Worm (Caenorhabditis elegans): ENCODE results near the gene F54C9.7.

F54C9.7 gene

DNA sequence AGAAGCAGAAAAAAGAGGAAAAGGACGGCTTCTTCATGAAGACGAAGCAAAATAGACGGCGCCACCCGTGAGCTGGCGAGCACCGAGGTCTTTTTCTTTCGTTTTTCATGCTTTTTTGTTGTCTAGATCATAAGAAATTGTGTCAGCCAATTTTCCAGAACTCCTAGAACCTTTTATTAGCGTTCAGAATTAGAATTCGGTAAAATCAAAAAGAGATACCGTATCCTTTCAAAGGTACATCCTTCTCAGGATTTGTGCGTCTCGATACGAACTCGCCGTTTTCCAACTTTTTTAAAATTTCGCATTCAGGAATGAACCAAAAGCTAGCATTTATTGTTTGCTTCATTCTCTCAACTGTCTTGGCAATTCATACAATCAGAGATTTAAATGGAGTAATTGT lies at the start of gene F54C9.7:
TSS of gene F54C9.7 (plus strand) at position 301 of the 400 bp plus-strand sequence.
- TF ChIP-seq hmg-4 (GFP tag; optimal IDR thresholded peaks at IDR 0.05): no peak
- TF ChIP-seq ceh-13 (GFP tag; optimal IDR thresholded peaks at IDR 0.05): no peak
- TF ChIP-seq hmbx-1 (tag; optimal IDR thresholded peaks at IDR 0.05): no peak
- no peak for TF ChIP-seq pes-1 (GFP tag; IDR thresholded peaks at IDR 0.05)
- no peak for TF ChIP-seq tbx-37 (GFP tag; conservative IDR thresholded peaks at IDR 0.05)
- no peak for TF ChIP-seq ama-1 (optimal IDR thresholded peaks at IDR 0.05)

DNA sequence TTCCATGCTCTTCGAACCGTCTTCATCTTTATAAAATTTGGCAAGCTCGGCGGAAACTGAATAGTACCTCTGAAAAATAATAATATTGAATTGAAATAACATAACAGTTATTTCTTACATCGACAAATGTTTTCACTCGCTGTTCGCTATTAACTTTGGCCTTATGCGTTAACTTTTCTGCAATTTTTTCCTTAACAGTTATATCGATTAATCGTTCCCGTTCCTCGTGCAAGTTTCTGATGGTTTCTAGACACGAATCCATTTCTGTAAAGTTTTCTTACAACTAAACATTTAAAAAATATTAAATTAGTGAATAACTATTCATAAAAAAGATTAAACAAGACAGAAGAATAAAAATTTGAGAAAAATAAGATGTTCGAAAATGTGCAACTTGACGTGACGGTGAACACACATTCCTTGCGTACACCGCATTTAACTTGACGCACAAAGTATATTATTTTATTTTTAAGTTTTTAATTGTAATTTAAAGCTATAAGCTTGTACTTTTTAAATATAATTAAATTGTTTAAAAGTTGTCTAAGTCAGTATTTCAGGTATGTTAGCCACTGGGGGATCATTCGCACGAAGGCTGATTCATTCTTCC lies 47.9 kb upstream of the F54C9.7 start, which contains the start of the genes prp-9 and mrps-18B:
TSS of gene prp-9 (minus strand) at position 264 of the 604 bp plus-strand sequence.
TSS of gene mrps-18B (plus strand) at position 549 of the 604 bp plus-strand sequence.
- TF ChIP-seq B0310.2 (tag; optimal IDR thresholded peaks at IDR 0.05): no peak
- TF ChIP-seq ama-1 (optimal IDR thresholded peaks at IDR 0.05): no peak
- TF ChIP-seq tbx-37 (GFP tag; conservative IDR thresholded peaks at IDR 0.05): no peak
- no peak for TF ChIP-seq hmg-4 (GFP tag; optimal IDR thresholded peaks at IDR 0.05)

DNA sequence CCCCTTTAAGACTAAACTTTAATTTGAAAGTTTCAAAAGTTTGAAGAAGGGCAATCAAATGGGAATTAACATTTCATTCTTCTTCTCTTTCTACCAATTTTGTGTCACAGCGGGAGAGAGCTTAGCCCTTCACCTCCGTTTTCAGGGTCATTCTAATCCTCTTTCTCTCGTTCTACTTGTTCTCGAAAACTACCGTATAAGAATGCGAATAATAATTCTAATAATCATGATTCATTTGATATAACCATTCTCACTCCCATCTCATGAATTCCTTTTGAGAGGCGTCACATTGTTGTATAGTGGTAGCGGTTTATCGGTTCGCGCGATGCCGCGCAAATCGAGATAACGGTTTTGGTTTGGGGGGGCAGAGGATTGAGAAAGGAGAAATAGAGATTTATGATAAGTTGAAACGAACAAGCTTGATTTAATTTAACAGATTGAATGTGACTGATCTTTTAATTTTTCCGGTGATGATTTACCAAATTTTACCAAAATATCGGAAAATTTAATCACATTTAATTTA lies 43.9 kb upstream of the F54C9.7 start:
- TF ChIP-seq hmbx-1 (tag; optimal IDR thresholded peaks at IDR 0.05) (no peak), hnd-1 (tag; optimal IDR thresholded peaks at IDR 0.05) (no peak), ceh-36 (tag; optimal IDR thresholded peaks at IDR 0.05) (no peak), ets-7 (tag; optimal IDR thresholded peaks at IDR 0.05) (no peak), sea-1 (GFP tag; conservative IDR thresholded peaks at IDR 0.05) (no peak), F13C5.2 (tag; optimal IDR thresholded peaks at IDR 0.05) (no peak), ceh-13 (GFP tag; optimal IDR thresholded peaks at IDR 0.05) (no peak)

DNA sequence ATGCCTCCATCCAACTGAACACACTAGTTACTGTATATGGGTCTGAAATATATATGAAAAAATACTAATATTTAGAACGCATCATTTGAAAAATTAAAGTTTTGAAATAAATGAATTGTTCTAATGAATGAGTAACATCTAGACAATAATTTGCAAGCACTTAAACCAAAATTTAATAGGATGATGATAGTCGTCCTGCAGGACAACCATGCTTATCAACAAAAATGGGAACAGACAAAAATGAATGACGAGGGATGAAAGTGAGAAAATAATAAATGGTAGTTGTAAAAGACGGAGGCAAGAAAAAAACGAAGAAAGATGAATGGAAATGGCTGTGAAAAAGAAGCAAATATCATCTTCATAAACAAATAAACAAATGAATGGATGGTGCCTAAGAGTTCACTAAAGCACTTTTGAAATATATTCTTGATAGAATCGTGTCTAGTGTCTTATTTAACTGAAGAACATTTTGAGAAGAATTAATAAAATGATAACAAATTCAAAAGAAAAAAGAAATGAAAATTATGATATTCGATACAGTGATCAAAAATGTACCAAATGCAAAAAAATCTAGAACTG lies 41.9 kb upstream of the F54C9.7 start, which contains the start of gene gldi-7:
TSS of gene gldi-7 (minus strand) at position 42 of the 579 bp plus-strand sequence.
- TF ChIP-seq hnd-1 (tag; optimal IDR thresholded peaks at IDR 0.05): no peak
- TF ChIP-seq flt-1 (GFP tag; IDR thresholded peaks at IDR 0.05): no peak
- no peak for TF ChIP-seq sea-1 (GFP tag; conservative IDR thresholded peaks at IDR 0.05)
- TF ChIP-seq pes-1 (GFP tag; IDR thresholded peaks at IDR 0.05): no peak

DNA sequence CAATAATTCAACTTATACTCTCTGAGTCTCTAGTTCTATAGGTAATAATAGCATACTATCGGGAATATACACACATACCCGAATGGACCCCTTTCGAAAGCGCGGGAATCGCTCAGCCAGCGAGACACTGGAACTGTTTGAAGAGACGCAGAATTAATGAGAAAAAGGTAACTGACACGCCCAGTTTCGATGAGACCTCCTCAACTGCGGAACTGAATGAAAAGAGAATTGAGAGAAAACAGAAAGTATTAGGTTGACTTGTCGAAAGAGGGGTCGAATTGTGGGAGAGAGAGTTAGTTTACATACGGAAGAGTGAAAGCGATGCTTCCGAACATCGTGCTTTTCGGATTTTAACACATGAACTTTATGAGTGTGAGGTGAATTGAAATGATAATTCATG lies 41.1 kb upstream of the F54C9.7 start:
- no peak for TF ChIP-seq ceh-36 (tag; optimal IDR thresholded peaks at IDR 0.05)
- TF ChIP-seq sea-1 (GFP tag; conservative IDR thresholded peaks at IDR 0.05): no peak
- TF ChIP-seq hmg-4 (GFP tag; optimal IDR thresholded peaks at IDR 0.05): no peak
- no peak for TF ChIP-seq scrt-1 (GFP tag; IDR thresholded peaks at IDR 0.05)
- no peak for TF ChIP-seq tbx-11 (GFP tag; IDR thresholded peaks at IDR 0.05)
- TF ChIP-seq hmbx-1 (tag; optimal IDR thresholded peaks at IDR 0.05): no peak
- TF ChIP-seq tra-4 (tag; optimal IDR thresholded peaks at IDR 0.05): no peak
- TF ChIP-seq ama-1 (optimal IDR thresholded peaks at IDR 0.05): no peak
- no peak for TF ChIP-seq hnd-1 (tag; optimal IDR thresholded peaks at IDR 0.05)
- TF ChIP-seq pes-1 (GFP tag; IDR thresholded peaks at IDR 0.05): no peak
- TF ChIP-seq ets-7 (tag; optimal IDR thresholded peaks at IDR 0.05): no peak
- no peak for TF ChIP-seq ceh-13 (GFP tag; optimal IDR thresholded peaks at IDR 0.05)
- TF ChIP-seq tbx-37 (GFP tag; conservative IDR thresholded peaks at IDR 0.05): no peak
- no peak for TF ChIP-seq aly-1 (tag; optimal IDR thresholded peaks at IDR 0.05)
- TF ChIP-seq F13C5.2 (tag; optimal IDR thresholded peaks at IDR 0.05): no peak
- no peak for TF ChIP-seq flt-1 (GFP tag; IDR thresholded peaks at IDR 0.05)

DNA sequence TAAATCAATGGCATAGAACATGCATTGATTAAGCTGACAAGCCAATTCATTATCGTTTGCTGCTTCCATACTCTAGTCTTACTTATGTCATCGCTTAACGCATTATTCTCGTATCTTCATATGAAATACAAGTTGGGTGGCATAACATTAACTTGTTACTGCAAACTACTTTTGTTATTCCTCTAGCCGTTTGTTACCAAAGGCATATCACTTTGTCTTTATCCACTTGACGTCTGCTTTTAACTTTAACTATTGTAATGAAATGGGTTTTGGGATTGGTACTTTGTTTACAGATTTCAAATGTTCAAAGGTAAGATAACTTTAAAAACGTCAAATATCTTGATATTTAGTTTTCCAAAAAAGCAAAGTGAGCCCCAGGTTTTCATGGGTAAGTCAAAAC lies 37.1 kb upstream of the F54C9.7 start, which contains the start of gene W01C9.2:
TSS of gene W01C9.2 (plus strand) at position 301 of the 400 bp plus-strand sequence.
- TF ChIP-seq tbx-37 (GFP tag; conservative IDR thresholded peaks at IDR 0.05): no peak

DNA sequence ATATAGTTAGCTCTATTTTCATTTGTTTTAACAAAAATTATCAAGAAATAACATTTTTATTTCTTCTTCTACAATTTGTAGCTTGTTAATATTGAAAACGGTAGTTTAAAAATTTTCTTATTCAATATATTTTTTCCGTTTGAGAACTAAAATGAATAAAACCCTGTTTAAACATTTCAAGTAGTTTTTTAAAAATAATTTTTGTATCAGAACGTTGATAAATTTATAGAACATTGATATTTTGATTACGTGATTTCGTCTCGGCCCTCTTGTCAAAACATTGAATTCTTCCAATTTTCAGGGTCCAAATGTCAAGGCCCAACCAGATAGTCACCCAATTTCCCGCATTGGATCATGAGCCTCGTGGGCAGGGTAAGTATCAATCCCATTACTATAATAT lies 32.7 kb upstream of the F54C9.7 start, which contains the start of gene pqn-73:
TSS of gene pqn-73 (plus strand) at position 301 of the 400 bp plus-strand sequence.
- TF ChIP-seq pes-1 (GFP tag; IDR thresholded peaks at IDR 0.05) (no peak), ceh-13 (GFP tag; optimal IDR thresholded peaks at IDR 0.05) (no peak), F13C5.2 (tag; optimal IDR thresholded peaks at IDR 0.05) (no peak), tbx-37 (GFP tag; conservative IDR thresholded peaks at IDR 0.05) (no peak), hmbx-1 (tag; optimal IDR thresholded peaks at IDR 0.05) (no peak), scrt-1 (GFP tag; IDR thresholded peaks at IDR 0.05) (no peak), aly-1 (tag; optimal IDR thresholded peaks at IDR 0.05) (no peak), flt-1 (GFP tag; IDR thresholded peaks at IDR 0.05) (no peak), tbx-11 (GFP tag; IDR thresholded peaks at IDR 0.05) (no peak), sea-1 (GFP tag; conservative IDR thresholded peaks at IDR 0.05) (no peak), ceh-36 (tag; optimal IDR thresholded peaks at IDR 0.05) (no peak), B0310.2 (tag; optimal IDR thresholded peaks at IDR 0.05) (no peak), hnd-1 (tag; optimal IDR thresholded peaks at IDR 0.05) (no peak), ama-1 (optimal IDR thresholded peaks at IDR 0.05) (no peak), ets-7 (tag; optimal IDR thresholded peaks at IDR 0.05) (no peak), hmg-4 (GFP tag; optimal IDR thresholded peaks at IDR 0.05) (no peak), tra-4 (tag; optimal IDR thresholded peaks at IDR 0.05) (no peak)

DNA sequence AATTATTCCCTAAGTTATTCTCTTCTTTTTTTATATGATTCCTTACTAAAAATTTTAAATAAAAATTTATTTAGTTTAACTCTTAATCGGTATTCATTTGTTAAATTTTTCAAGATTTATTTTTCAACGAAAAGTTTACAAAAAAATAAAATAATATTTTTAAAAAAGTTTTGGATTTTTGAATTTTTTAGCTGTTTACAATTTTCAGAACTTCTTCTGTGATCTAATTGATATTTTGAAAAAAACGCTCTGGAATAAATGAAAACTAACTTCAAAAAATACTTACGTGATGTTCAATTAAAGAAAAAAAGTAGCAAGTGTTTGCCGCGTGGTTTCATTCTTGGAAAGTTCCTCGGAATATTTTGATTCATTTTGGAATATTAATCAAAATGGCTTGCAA lies 27.8 kb upstream of the F54C9.7 start, which contains the start of gene decr-1.2:
TSS of gene decr-1.2 (plus strand) at position 301 of the 400 bp plus-strand sequence.
- no peak for TF ChIP-seq tbx-37 (GFP tag; conservative IDR thresholded peaks at IDR 0.05)
